Fruit fly (Drosophila melanogaster) whole organism, embryonic: ENCODE data around the gene fit.

Experiments
- Antp ChIP-seq: fragments of 200-800 bp; sonication (Bioruptor generic); optimal IDR thresholded peaks from 3 replicates; lab custom pipeline; 2016; ENCODE audit warnings: missing biosample characterization, missing genetic modification characterization
- Asciz ChIP-seq: fragments of 200-800 bp; sonication (Bioruptor generic); optimal IDR thresholded peaks from 2 replicates; lab custom pipeline; 2017; ENCODE audit warnings: missing biosample characterization, mild to moderate bottlenecking, missing genetic modification characterization, missing genetic modification reagents
- Atf6 ChIP-seq: fragments of 200-800 bp; sonication (Bioruptor generic); IDR thresholded peaks from 2 replicates; pipeline ENCODE4 v1.3.6; 2022; ENCODE audit warnings: missing biosample characterization, missing genetic modification characterization
- Awh ChIP-seq: fragments of 200-800 bp; sonication (Bioruptor generic); IDR thresholded peaks from 2 replicates; pipeline ENCODE4, ENCODE4 v1.3.6; 2022; ENCODE audit warnings: missing biosample characterization, missing genetic modification characterization
- CG11398 ChIP-seq: fragments of 200-800 bp; sonication (Bioruptor generic); optimal IDR thresholded peaks from 2 replicates; lab custom pipeline; 2016; ENCODE audit warnings: missing biosample characterization, missing genetic modification characterization
- CG12155 ChIP-seq: fragments of 200-800 bp; sonication (Bioruptor generic); optimal IDR thresholded peaks from 3 replicates; lab custom pipeline; 2016; ENCODE audit warnings: missing biosample characterization, missing genetic modification characterization
- CG12391 ChIP-seq: fragments of 200-800 bp; sonication (Bioruptor generic); optimal IDR thresholded peaks from 3 replicates; lab custom pipeline; 2018; ENCODE audit warnings: missing biosample characterization, mild to moderate bottlenecking, missing genetic modification characterization, moderate library complexity
- CG12942 ChIP-seq: fragments of 200-800 bp; sonication (Bioruptor generic); optimal IDR thresholded peaks from 3 replicates; lab custom pipeline; 2016; ENCODE audit warnings: missing biosample characterization, missing genetic modification characterization
- CG1602 ChIP-seq: fragments of 200-800 bp; sonication (Bioruptor generic); optimal IDR thresholded peaks from 3 replicates; lab custom pipeline; 2016; ENCODE audit warnings: missing biosample characterization, missing genetic modification characterization
- CG17328 ChIP-seq: fragments of 200-800 bp; sonication (Bioruptor generic); IDR thresholded peaks from 2 replicates; pipeline ENCODE4 v1.3.6; 2022; ENCODE audit warnings: missing biosample characterization, missing genetic modification characterization
- CG17359 ChIP-seq: fragments of 200-800 bp; sonication (Bioruptor generic); optimal IDR thresholded peaks from 3 replicates; lab custom pipeline; 2018; ENCODE audit warnings: missing biosample characterization, mild to moderate bottlenecking, missing genetic modification characterization, moderate library complexity
- CG2120 ChIP-seq: fragments of 200-800 bp; sonication (Bioruptor generic); optimal IDR thresholded peaks from 3 replicates; lab custom pipeline; 2016; ENCODE audit warnings: missing biosample characterization, missing genetic modification characterization
- CG30403 ChIP-seq: fragments of 200-800 bp; sonication (Bioruptor generic); optimal IDR thresholded peaks from 3 replicates; lab custom pipeline; 2016; ENCODE audit warnings: missing biosample characterization, missing genetic modification characterization
- CG31224 ChIP-seq: fragments of 200-800 bp; sonication (Bioruptor generic); IDR thresholded peaks from 2 replicates; pipeline ENCODE4 v1.3.6; 2022; ENCODE audit warnings: missing biosample characterization, missing genetic modification characterization
- CG32767 ChIP-seq: fragments of 200-800 bp; sonication (Bioruptor generic); IDR thresholded peaks from 2 replicates; pipeline ENCODE4 v1.3.6; 2022; ENCODE audit warnings: missing biosample characterization, missing genetic modification characterization
- CG3726 ChIP-seq: fragments of 200-800 bp; sonication (Bioruptor generic); IDR thresholded peaks from 3 replicates; pipeline ENCODE4, ENCODE4 v1.3.6; 2022; ENCODE audit warnings: missing biosample characterization, missing genetic modification characterization
- CG43689 ChIP-seq: fragments of 200-800 bp; sonication (Bioruptor generic); IDR thresholded peaks from 2 replicates; pipeline ENCODE4 v1.3.6; 2022; ENCODE audit warnings: missing biosample characterization, missing genetic modification characterization
- CG4617 ChIP-seq: fragments of 200-800 bp; sonication (Bioruptor generic); optimal IDR thresholded peaks from 3 replicates; lab custom pipeline; 2016; ENCODE audit warnings: missing biosample characterization, missing genetic modification characterization, borderline replicate concordance
- CG6813 ChIP-seq: fragments of 200-800 bp; sonication (Bioruptor generic); optimal IDR thresholded peaks from 2 replicates; lab custom pipeline; 2017; ENCODE audit warnings: missing biosample characterization, missing genetic modification characterization, mild to moderate bottlenecking, moderate library complexity, missing genetic modification reagents
- CG8089 ChIP-seq: fragments of 200-800 bp; sonication (Bioruptor generic); optimal IDR thresholded peaks from 3 replicates; lab custom pipeline; 2016; ENCODE audit warnings: missing biosample characterization, missing genetic modification characterization
- CG8388 ChIP-seq: fragments of 200-800 bp; sonication (Bioruptor generic); optimal IDR thresholded peaks from 2 replicates; lab custom pipeline; 2019; ENCODE audit warnings: missing biosample characterization, mild to moderate bottlenecking, missing genetic modification characterization, moderate library complexity
- CG9817 ChIP-seq: fragments of 200-800 bp; sonication (Bioruptor generic); optimal IDR thresholded peaks from 2 replicates; lab custom pipeline; 2018; ENCODE audit warnings: missing biosample characterization, mild to moderate bottlenecking, missing genetic modification characterization, moderate library complexity
- CrebB ChIP-seq: fragments of 200-800 bp; sonication (Bioruptor generic); optimal IDR thresholded peaks from 3 replicates; lab custom pipeline; 2018; ENCODE audit warnings: missing biosample characterization, mild to moderate bottlenecking, missing genetic modification characterization
- Dad ChIP-seq: fragments of 200-800 bp; sonication (Bioruptor generic); optimal IDR thresholded peaks from 3 replicates; lab custom pipeline; 2016; ENCODE audit warnings: missing biosample characterization, missing genetic modification characterization
- Doc3 ChIP-seq: fragments of 200-800 bp; sonication (Bioruptor generic); IDR thresholded peaks from 3 replicates; pipeline ENCODE4 v1.3.6; 2022; ENCODE audit warnings: missing biosample characterization, missing genetic modification characterization; ENCODE audit not compliant: partially characterized antibody
- Fer3 ChIP-seq: fragments of 200-800 bp; sonication (Bioruptor generic); optimal IDR thresholded peaks from 2 replicates; lab custom pipeline; 2018; ENCODE audit warnings: missing biosample characterization, mild to moderate bottlenecking, missing genetic modification characterization, moderate library complexity
- HLH3B ChIP-seq: fragments of 200-800 bp; sonication (Bioruptor generic); IDR thresholded peaks from 2 replicates; pipeline ENCODE4 v1.3.6; 2022; ENCODE audit warnings: missing biosample characterization, missing genetic modification characterization
- HmgZ ChIP-seq: fragments of 200-800 bp; sonication (Bioruptor generic); optimal IDR thresholded peaks from 2 replicates; lab custom pipeline; 2018; ENCODE audit warnings: missing biosample characterization, mild to moderate bottlenecking, missing genetic modification characterization
- Kr ChIP-seq: fragments of 200-800 bp; sonication (Bioruptor generic); optimal IDR thresholded peaks from 2 replicates; lab custom pipeline; 2017; ENCODE audit warnings: missing biosample characterization, mild to moderate bottlenecking, missing genetic modification characterization
- Mrtf ChIP-seq: fragments of 200-800 bp; sonication (Bioruptor generic); IDR thresholded peaks from 3 replicates; pipeline ENCODE4 v1.3.6; 2022; ENCODE audit warnings: missing biosample characterization, missing genetic modification characterization
- NFAT ChIP-seq: fragments of 200-800 bp; sonication (Bioruptor generic); IDR thresholded peaks from 2 replicates; pipeline ENCODE4 v1.3.6; 2022; ENCODE audit warnings: missing biosample characterization, missing genetic modification characterization
- Nf-YA ChIP-seq: fragments of 200-800 bp; sonication (Bioruptor generic); IDR thresholded peaks from 2 replicates; pipeline ENCODE4 v1.3.6; 2022; ENCODE audit warnings: missing biosample characterization, missing genetic modification characterization
- Side ChIP-seq: fragments of 200-800 bp; sonication (Bioruptor generic); optimal IDR thresholded peaks from 2 replicates; lab custom pipeline; 2016; ENCODE audit warnings: missing biosample characterization, missing genetic modification characterization
- Sox100B ChIP-seq: fragments of 200-800 bp; sonication (Bioruptor generic); optimal IDR thresholded peaks from 3 replicates; lab custom pipeline; 2018; ENCODE audit warnings: missing biosample characterization, mild to moderate bottlenecking, missing genetic modification characterization
- abd-A ChIP-seq: fragments of 200-800 bp; sonication (Bioruptor generic); optimal IDR thresholded peaks from 3 replicates; lab custom pipeline; 2019; ENCODE audit warnings: missing biosample characterization, mild to moderate bottlenecking, missing genetic modification characterization, moderate library complexity
- ash1 ChIP-seq: fragments of 200-800 bp; sonication (Bioruptor generic); optimal IDR thresholded peaks from 2 replicates; lab custom pipeline; 2018; ENCODE audit warnings: missing biosample characterization, mild to moderate bottlenecking, missing genetic modification characterization
- bcd ChIP-seq: fragments of 200-800 bp; sonication (Bioruptor generic); optimal IDR thresholded peaks from 2 replicates; lab custom pipeline; 2017; ENCODE audit warnings: missing biosample characterization, mild to moderate bottlenecking, missing genetic modification characterization
- bowl ChIP-seq: fragments of 200-800 bp; sonication (Bioruptor generic); IDR thresholded peaks from 2 replicates; pipeline ENCODE4 v1.3.6; 2022; ENCODE audit warnings: missing biosample characterization, missing genetic modification characterization
- chm ChIP-seq: fragments of 200-800 bp; sonication (Bioruptor generic); IDR thresholded peaks from 2 replicates; pipeline ENCODE4 v1.3.6; 2022; ENCODE audit warnings: missing biosample characterization, missing genetic modification characterization
- ci ChIP-seq: fragments of 200-800 bp; sonication (Bioruptor generic); IDR thresholded peaks from 3 replicates; pipeline ENCODE4 v1.3.6; 2022; ENCODE audit warnings: missing biosample characterization, missing genetic modification characterization
- gcm2 ChIP-seq: fragments of 200-800 bp; sonication (Bioruptor generic); optimal IDR thresholded peaks from 2 replicates; lab custom pipeline; 2016; ENCODE audit warnings: missing biosample characterization, missing genetic modification characterization
- gt ChIP-seq: fragments of 200-800 bp; sonication (Bioruptor generic); IDR thresholded peaks from 2 replicates; pipeline ENCODE4 v1.3.6; 2022; ENCODE audit warnings: missing biosample characterization, missing genetic modification characterization
- jigr1 ChIP-seq: fragments of 200-800 bp; sonication (Bioruptor generic); IDR thresholded peaks from 3 replicates; pipeline ENCODE4 v1.3.6; 2022; ENCODE audit warnings: missing biosample characterization, missing genetic modification characterization
- kah ChIP-seq: fragments of 200-800 bp; sonication (Bioruptor generic); optimal IDR thresholded peaks from 2 replicates; lab custom pipeline; 2018; ENCODE audit warnings: missing biosample characterization, mild to moderate bottlenecking, missing genetic modification characterization
- nerfin-1 ChIP-seq: fragments of 200-800 bp; sonication (Bioruptor generic); optimal IDR thresholded peaks from 3 replicates; lab custom pipeline; 2019; ENCODE audit warnings: missing biosample characterization, mild to moderate bottlenecking, missing genetic modification characterization, moderate library complexity
- pzg ChIP-seq: fragments of 200-800 bp; sonication (Bioruptor generic); optimal IDR thresholded peaks from 3 replicates; lab custom pipeline; 2018; ENCODE audit warnings: missing biosample characterization, mild to moderate bottlenecking, missing genetic modification characterization, moderate library complexity
- repo ChIP-seq: fragments of 200-800 bp; sonication (Bioruptor generic); optimal IDR thresholded peaks from 2 replicates; lab custom pipeline; 2016; ENCODE audit warnings: missing biosample characterization, missing genetic modification characterization
- tin ChIP-seq: fragments of 200-800 bp; sonication (Bioruptor generic); optimal IDR thresholded peaks from 3 replicates; lab custom pipeline; 2016; ENCODE audit warnings: missing biosample characterization, missing genetic modification characterization
- tx ChIP-seq: fragments of 200-800 bp; sonication (Bioruptor generic); optimal IDR thresholded peaks from 2 replicates; lab custom pipeline; 2016; ENCODE audit warnings: missing biosample characterization, missing genetic modification characterization
- zen ChIP-seq: fragments of 200-800 bp; sonication (Bioruptor generic); optimal IDR thresholded peaks from 3 replicates; lab custom pipeline; 2018; ENCODE audit warnings: missing biosample characterization, mild to moderate bottlenecking, missing genetic modification characterization, moderate library complexity

Gene fit

dm6 chr3R:21834234-21835070 lies 49.8 kb downstream of the fit start (continued):
- TF ChIP-seq Asciz: peak; percentile 1
- no peak for TF ChIP-seq tin (GFP tag; lab: Kevin White, UChicago)
- TF ChIP-seq CG3726 (GFP tag; lab: Robert Waterston, UW): no peak
- TF ChIP-seq Sox100B (GFP tag; lab: Kevin White, UChicago): peak; percentile 25
- TF ChIP-seq gcm2 (GFP tag; lab: Kevin White, UChicago): no peak
- TF ChIP-seq nerfin-1 (tag; lab: Kevin White, UChicago): peak; percentile 38
- no peak for TF ChIP-seq zen (tag; lab: Kevin White, UChicago)
- TF ChIP-seq ash1 (GFP tag; lab: Kevin White, UChicago): no peak
- peak; percentile 49; the same call in 1 of the 2 replicates for TF ChIP-seq Awh (GFP tag; lab: Robert Waterston, UW)
- TF ChIP-seq CG12391 (tag; lab: Kevin White, UChicago): peak; percentile 66
- no peak for TF ChIP-seq HmgZ (tag; lab: Kevin White, UChicago)
- TF ChIP-seq CG31224 (GFP tag; lab: Robert Waterston, UW): no peak
- TF ChIP-seq abd-A (tag; lab: Kevin White, UChicago): no peak
- TF ChIP-seq CG6813 (GFP tag; lab: Kevin White, UChicago): no peak
- TF ChIP-seq tx (GFP tag; lab: Kevin White, UChicago): no peak
- no peak for TF ChIP-seq CG11398 (GFP tag; lab: Kevin White, UChicago)
- no peak for TF ChIP-seq Mrtf (GFP tag; lab: Robert Waterston, UW)
- TF ChIP-seq CG32767 (GFP tag; lab: Robert Waterston, UW): 0 out of 2 replicates have a peak, but pooled peaks have one; percentile 13
- TF ChIP-seq ci (GFP tag; lab: Robert Waterston, UW): peak; percentile 31; the same call in 1 of the 3 replicates
- TF ChIP-seq CrebB (tag; lab: Kevin White, UChicago): no peak
- peak; percentile 43 for TF ChIP-seq CG1602
- TF ChIP-seq CG30403 (GFP tag; lab: Kevin White, UChicago): peak; percentile 5
- no peak for TF ChIP-seq jigr1 (GFP tag; lab: Robert Waterston, UW)
- no peak for TF ChIP-seq Nf-YA
- TF ChIP-seq Fer3: no peak
- TF ChIP-seq NFAT: no peak
- TF ChIP-seq chm (GFP tag; lab: Robert Waterston, UW): no peak
- TF ChIP-seq repo (GFP tag; lab: Kevin White, UChicago): no peak
- no peak for TF ChIP-seq CG12942 (GFP tag; lab: Kevin White, UChicago)
- no peak for TF ChIP-seq bowl (GFP tag; lab: Robert Waterston, UW)
- no peak for TF ChIP-seq Doc3
- TF ChIP-seq CG2120: no peak
- TF ChIP-seq bcd (GFP tag; lab: Kevin White, UChicago): no peak
- peak; percentile 67 for TF ChIP-seq CG8388 (GFP tag; lab: Kevin White, UChicago)
- 0 out of 2 replicates have a peak, but pooled peaks have one; percentile 10 for TF ChIP-seq HLH3B (GFP tag; lab: Robert Waterston, UW)
- TF ChIP-seq Dad (GFP tag; lab: Kevin White, UChicago): no peak
- no peak for TF ChIP-seq pzg
- TF ChIP-seq Atf6 (GFP tag; lab: Robert Waterston, UW): no peak
- TF ChIP-seq CG8089: no peak
- TF ChIP-seq CG9817 (tag; lab: Kevin White, UChicago): no peak
- TF ChIP-seq gt (GFP tag; lab: Robert Waterston, UW): no peak
- TF ChIP-seq CG43689 (GFP tag; lab: Robert Waterston, UW): no peak
- no peak for TF ChIP-seq Kr (GFP tag; lab: Kevin White, UChicago)
- TF ChIP-seq CG17328 (GFP tag; lab: Robert Waterston, UW): 0 out of 2 replicates have a peak, but pooled peaks have one; percentile 26
- no peak for TF ChIP-seq CG4617 (GFP tag; lab: Kevin White, UChicago)
- TF ChIP-seq Antp (GFP tag; lab: Kevin White, UChicago): no peak
- TF ChIP-seq CG12155 (GFP tag; lab: Kevin White, UChicago): no peak
- TF ChIP-seq kah: no peak
- no peak for TF ChIP-seq CG17359
- no peak for TF ChIP-seq Side
